Worm (Caenorhabditis elegans): ENCODE measurements around the gene lin-52.

lin-52 gene

ce11 chrIII:9824330-9824934 is at the start of gene lin-52:
lin-52 (minus strand) TSS chrIII:9824750.
- TF ChIP-seq tbx-8 (GFP tag; optimal IDR thresholded peaks at IDR 0.05) (no peak), elt-1 (tag; optimal IDR thresholded peaks at IDR 0.05; ENCODE audit: borderline replicate concordance, insufficient read depth) (no peak), nhr-76 (tag; optimal IDR thresholded peaks at IDR 0.05) (no peak), ztf-11 (tag; optimal IDR thresholded peaks at IDR 0.05) (no peak), sptf-1 (tag; optimal IDR thresholded peaks at IDR 0.05) (no peak), hlh-1 (tag; optimal IDR thresholded peaks at IDR 0.05) (no peak), nhr-2 (tag; optimal IDR thresholded peaks at IDR 0.05) (no peak), drap-1 (GFP tag; optimal IDR thresholded peaks at IDR 0.05) (no peak), ces-1 (GFP tag; optimal IDR thresholded peaks at IDR 0.05) (no peak)

- no peak for TF ChIP-seq pha-4 (tag; optimal IDR thresholded peaks at IDR 0.05)
- no peak for TF ChIP-seq mls-2 (tag; optimal IDR thresholded peaks at IDR 0.05)
- no peak for TF ChIP-seq nhr-2 (tag; optimal IDR thresholded peaks at IDR 0.05)
- TF ChIP-seq lsy-2 (tag; optimal IDR thresholded peaks at IDR 0.05) = no peak
- TF ChIP-seq ces-1 (GFP tag; optimal IDR thresholded peaks at IDR 0.05) = no peak
- TF ChIP-seq mep-1 (tag; optimal IDR thresholded peaks at IDR 0.05) = no peak
- no peak for TF ChIP-seq nhr-237 (tag; optimal IDR thresholded peaks at IDR 0.05)
- TF ChIP-seq nhr-12 (tag; optimal IDR thresholded peaks at IDR 0.05) = no peak
- no peak for TF ChIP-seq unc-39 (tag; optimal IDR thresholded peaks at IDR 0.05)
- TF ChIP-seq unc-120 (tag; optimal IDR thresholded peaks at IDR 0.05; ENCODE audit: poor library complexity, severe bottlenecking) = no peak
- TF ChIP-seq ceh-39 (tag; optimal IDR thresholded peaks at IDR 0.05) = no peak
- no peak for TF ChIP-seq unc-62 (GFP tag; optimal IDR thresholded peaks at IDR 0.05)
- no peak for TF ChIP-seq elt-3 (tag; optimal IDR thresholded peaks at IDR 0.05)
- no peak for TF ChIP-seq flh-1 (GFP tag; optimal IDR thresholded peaks at IDR 0.05)
- TF ChIP-seq snpc-4 (tag; optimal IDR thresholded peaks at IDR 0.05) = no peak
- TF ChIP-seq drap-1 (GFP tag; optimal IDR thresholded peaks at IDR 0.05) = no peak
- TF ChIP-seq elt-1 (tag; optimal IDR thresholded peaks at IDR 0.05; ENCODE audit: borderline replicate concordance, insufficient read depth) = no peak
- TF ChIP-seq ceh-83 (GFP tag; optimal IDR thresholded peaks at IDR 0.05) = no peak
- no peak for TF ChIP-seq zip-8 (tag; optimal IDR thresholded peaks at IDR 0.05)
Measured at ce11 chrIII:9871032-9871431, 46.5 kb upstream of the lin-52 start, which contains the start of gene ZK757.1. ZK757.1 (minus strand) TSS chrIII:9871132.

- TF ChIP-seq pha-4 (tag; optimal IDR thresholded peaks at IDR 0.05) (no peak), blmp-1 (tag; optimal IDR thresholded peaks at IDR 0.05) (no peak), hlh-1 (tag; optimal IDR thresholded peaks at IDR 0.05) (no peak), lin-32 (GFP tag; optimal IDR thresholded peaks at IDR 0.05) (no peak), nhr-28 (tag; optimal IDR thresholded peaks at IDR 0.05) (no peak), sptf-1 (tag; optimal IDR thresholded peaks at IDR 0.05) (peak; percentile 25), unc-62 (GFP tag; optimal IDR thresholded peaks at IDR 0.05) (no peak), nhr-237 (tag; optimal IDR thresholded peaks at IDR 0.05) (no peak), drap-1 (GFP tag; optimal IDR thresholded peaks at IDR 0.05) (no peak), nhr-76 (tag; optimal IDR thresholded peaks at IDR 0.05) (no peak), ceh-39 (tag; optimal IDR thresholded peaks at IDR 0.05) (no peak), ces-1 (GFP tag; optimal IDR thresholded peaks at IDR 0.05) (no peak), ceh-43 (GFP tag; optimal IDR thresholded peaks at IDR 0.05) (no peak), tbx-8 (GFP tag; optimal IDR thresholded peaks at IDR 0.05) (no peak), ztf-11 (tag; optimal IDR thresholded peaks at IDR 0.05) (no peak), unc-120 (tag; optimal IDR thresholded peaks at IDR 0.05; ENCODE audit: poor library complexity, severe bottlenecking) (no peak), cnd-1 (tag; optimal IDR thresholded peaks at IDR 0.05) (no peak), sem-2 (GFP tag; optimal IDR thresholded peaks at IDR 0.05) (no peak), mls-2 (tag; optimal IDR thresholded peaks at IDR 0.05) (no peak), M03D4.4 (tag; optimal IDR thresholded peaks at IDR 0.05) (no peak), ceh-83 (GFP tag; optimal IDR thresholded peaks at IDR 0.05) (peak; percentile 9), nhr-12 (tag; optimal IDR thresholded peaks at IDR 0.05) (no peak), lsy-2 (tag; optimal IDR thresholded peaks at IDR 0.05) (peak; percentile 48), flh-1 (GFP tag; optimal IDR thresholded peaks at IDR 0.05) (no peak), mab-5 (tag; optimal IDR thresholded peaks at IDR 0.05) (peak; percentile 26), zip-8 (tag; optimal IDR thresholded peaks at IDR 0.05) (no peak), snpc-4 (tag; optimal IDR thresholded peaks at IDR 0.05) (no peak), elt-3 (tag; optimal IDR thresholded peaks at IDR 0.05) (no peak), bed-3 (GFP tag; optimal IDR thresholded peaks at IDR 0.05) (no peak), mep-1 (tag; optimal IDR thresholded peaks at IDR 0.05) (peak; percentile 52), lin-13 (tag; optimal IDR thresholded peaks at IDR 0.05) (peak; percentile 6), elt-1 (tag; optimal IDR thresholded peaks at IDR 0.05; ENCODE audit: borderline replicate concordance, insufficient read depth) (no peak), ham-2 (GFP tag; optimal IDR thresholded peaks at IDR 0.05) (no peak), unc-39 (tag; optimal IDR thresholded peaks at IDR 0.05) (no peak), nhr-2 (tag; optimal IDR thresholded peaks at IDR 0.05) (no peak)
Measured at ce11 chrIII:9867780-9868503, 43.4 kb upstream of the lin-52 start, which contains the start of gene dhhc-4. dhhc-4 (minus strand) TSS chrIII:9867792.

Measured in whole organism, mixed stage, embryonic.